Worm (Caenorhabditis elegans) whole organism, L4 larva: ENCODE results near the gene F23H12.5.

Source experiments
- F37D6.2 ChIP-seq: sonication (generic microtip); optimal IDR thresholded peaks from 2 replicates; lab custom pipeline; 2016; ENCODE audit warnings: mild to moderate bottlenecking, missing genetic modification characterization, missing compliant biosample characterization
- Y48G9A.11 ChIP-seq: fragments of 200-800 bp; sonication (Bioruptor generic); IDR thresholded peaks from 2 replicates; pipeline ENCODE4 v1.3.6; 2022; ENCODE audit warnings: missing genetic modification reagents, missing genetic modification characterization, missing compliant biosample characterization
- cey-2 ChIP-seq: sonication (generic microtip); optimal IDR thresholded peaks from 3 replicates; lab custom pipeline; 2017; ENCODE audit warnings: missing genetic modification characterization, mild to moderate bottlenecking, missing compliant biosample characterization, antibody characterized with exemption, borderline replicate concordance; ENCODE audit not compliant: insufficient read depth
- daf-12 ChIP-seq: fragments of 150-350 bp; optimal IDR thresholded peaks from 2 replicates; lab custom pipeline; 2014; ENCODE audit warnings: missing biosample characterization, missing genetic modification reagents, missing genetic modification characterization
- daf-16 ChIP-seq, 3 experiments: sonication (generic microtip); optimal IDR thresholded peaks; 2 replicates each; lab custom pipeline; 2016 to 2017; ENCODE audit warnings: missing genetic modification characterization in 3 of 3, missing genetic modification reagents in 3 of 3, mild to moderate bottlenecking in 2 of 3, missing compliant biosample characterization in 2 of 3, missing biosample characterization in 1 of 3, moderate library complexity in 1 of 3
- daf-8 ChIP-seq: fragments of 200-800 bp; sonication (Bioruptor generic); IDR thresholded peaks from 2 replicates; pipeline ENCODE4 v1.3.6; 2022; ENCODE audit warnings: missing genetic modification characterization, missing compliant biosample characterization
- dmd-8 ChIP-seq: fragments of 200-800 bp; sonication (Bioruptor generic); IDR thresholded peaks from 2 replicates; pipeline ENCODE4 v1.3.6; 2022; ENCODE audit warnings: missing genetic modification characterization, missing compliant biosample characterization
- dpl-1 ChIP-seq: fragments of 150-350 bp; optimal IDR thresholded peaks from 2 replicates; lab custom pipeline; 2014; ENCODE audit warnings: missing biosample characterization, missing genetic modification reagents, missing genetic modification characterization
- duxl-1 ChIP-seq: sonication (generic microtip); optimal IDR thresholded peaks from 2 replicates; lab custom pipeline; 2016; ENCODE audit warnings: mild to moderate bottlenecking, missing genetic modification characterization, moderate library complexity, missing compliant biosample characterization; ENCODE audit not compliant: poor library complexity
- dve-1 ChIP-seq: sonication (generic microtip); optimal IDR thresholded peaks from 2 replicates; lab custom pipeline; 2017; ENCODE audit warnings: antibody characterized with exemption, mild to moderate bottlenecking, missing genetic modification characterization, missing compliant biosample characterization; ENCODE audit not compliant: insufficient read depth
- egl-43 ChIP-seq: fragments of 200-800 bp; sonication (Bioruptor generic); IDR thresholded peaks from 2 replicates; pipeline ENCODE4 v1.3.6; 2022; ENCODE audit warnings: missing genetic modification reagents, missing genetic modification characterization, missing compliant biosample characterization
- hlh-30 ChIP-seq: sonication (generic microtip); optimal IDR thresholded peaks from 2 replicates; lab custom pipeline; 2017; ENCODE audit warnings: antibody characterized with exemption, mild to moderate bottlenecking, missing genetic modification characterization, missing compliant biosample characterization; ENCODE audit not compliant: insufficient read depth
- lim-7 ChIP-seq: fragments of 200-800 bp; sonication (Bioruptor generic); IDR thresholded peaks from 2 replicates; pipeline ENCODE4 v1.3.6; 2022; ENCODE audit warnings: missing genetic modification characterization, missing compliant biosample characterization
- lin-1 ChIP-seq: fragments of 200-800 bp; sonication (Bioruptor generic); IDR thresholded peaks from 2 replicates; pipeline ENCODE4 v1.3.6; 2022; ENCODE audit warnings: missing genetic modification reagents, missing genetic modification characterization, missing compliant biosample characterization
- lin-15B ChIP-seq: fragments of 150-350 bp; sonication (generic microtip); optimal IDR thresholded peaks from 3 replicates; lab custom pipeline; 2014; ENCODE audit warnings: missing biosample characterization, missing genetic modification characterization
- lin-29 ChIP-seq: fragments of 200-800 bp; sonication (Bioruptor generic); IDR thresholded peaks from 2 replicates; pipeline ENCODE4 v1.3.6; 2022; ENCODE audit warnings: missing genetic modification reagents, missing genetic modification characterization, missing compliant biosample characterization
- madf-5 ChIP-seq, 2 experiments: fragments of 200-800 bp; sonication (Bioruptor generic); IDR thresholded peaks; 2 replicates each; pipeline ENCODE4 v1.3.6; 2022; ENCODE audit warnings: missing compliant biosample characterization in 2 of 2, missing genetic modification characterization in 2 of 2
- mdt-29 ChIP-seq: fragments of 200-800 bp; sonication (Bioruptor generic); IDR thresholded peaks from 2 replicates; pipeline ENCODE4 v1.3.6; 2022; ENCODE audit warnings: missing genetic modification reagents, missing genetic modification characterization, missing compliant biosample characterization
- mes-2 ChIP-seq: sonication (generic microtip); optimal IDR thresholded peaks from 2 replicates; lab custom pipeline; 2016; ENCODE audit warnings: missing genotype, mild to moderate bottlenecking, missing genetic modification characterization, missing compliant biosample characterization; ENCODE audit not compliant: poor library complexity, severe bottlenecking
- mxl-2 ChIP-seq: fragments of 200-800 bp; sonication (Bioruptor generic); conservative IDR thresholded peaks from 2 replicates; pipeline ENCODE4 v1.3.6; 2022; ENCODE audit warnings: missing genetic modification reagents, missing genetic modification characterization, missing compliant biosample characterization
- nhr-10 ChIP-seq: fragments of 150-350 bp; optimal IDR thresholded peaks from 2 replicates; lab custom pipeline; 2014; ENCODE audit warnings: missing biosample characterization, missing genetic modification characterization
- nhr-102 ChIP-seq: sonication (generic microtip); optimal IDR thresholded peaks from 2 replicates; lab custom pipeline; 2016; ENCODE audit warnings: mild to moderate bottlenecking, missing genetic modification characterization, moderate library complexity, missing compliant biosample characterization
- nhr-25 ChIP-seq: sonication (generic microtip); optimal IDR thresholded peaks from 2 replicates; lab custom pipeline; 2017; ENCODE audit warnings: missing genetic modification characterization, mild to moderate bottlenecking, missing compliant biosample characterization, antibody characterized with exemption, moderate library complexity, borderline replicate concordance; ENCODE audit not compliant: insufficient read depth
- nhr-28 ChIP-seq: fragments of 150-350 bp; optimal IDR thresholded peaks from 2 replicates; lab custom pipeline; 2014; ENCODE audit warnings: missing biosample characterization, missing genetic modification characterization
- nhr-41 ChIP-seq: fragments of 200-800 bp; sonication (Bioruptor generic); IDR thresholded peaks from 2 replicates; pipeline ENCODE4 v1.3.6; 2022; ENCODE audit warnings: missing genetic modification reagents, missing genetic modification characterization, missing compliant biosample characterization
- nhr-48 ChIP-seq: sonication (generic microtip); optimal IDR thresholded peaks from 2 replicates; lab custom pipeline; 2016; ENCODE audit warnings: mild to moderate bottlenecking, missing genetic modification characterization, missing compliant biosample characterization
- nhr-6 ChIP-seq: fragments of 150-350 bp; optimal IDR thresholded peaks from 2 replicates; lab custom pipeline; 2014; ENCODE audit warnings: missing biosample characterization, missing genetic modification characterization
- nhr-77 ChIP-seq: fragments of 150-350 bp; optimal IDR thresholded peaks from 2 replicates; lab custom pipeline; 2014; ENCODE audit warnings: missing biosample characterization, missing genetic modification characterization
- pqm-1 ChIP-seq: sonication (generic microtip); optimal IDR thresholded peaks from 2 replicates; lab custom pipeline; 2017; ENCODE audit warnings: missing biosample characterization, missing genetic modification characterization
- rbr-2 ChIP-seq: sonication (generic microtip); optimal IDR thresholded peaks from 2 replicates; lab custom pipeline; 2016; ENCODE audit warnings: missing genotype, missing genetic modification characterization, missing compliant biosample characterization
- snpc-1.2 ChIP-seq: fragments of 200-800 bp; sonication (Bioruptor generic); IDR thresholded peaks from 2 replicates; pipeline ENCODE4 v1.3.6; 2022; ENCODE audit warnings: missing genetic modification reagents, missing genetic modification characterization, missing compliant biosample characterization
- tra-1 ChIP-seq: fragments of 200-800 bp; sonication (Bioruptor generic); IDR thresholded peaks from 2 replicates; pipeline ENCODE4 v1.3.6; 2022; ENCODE audit warnings: missing genetic modification reagents, missing genetic modification characterization, missing compliant biosample characterization
- unc-130 ChIP-seq: sonication (generic microtip); optimal IDR thresholded peaks from 2 replicates; lab custom pipeline; 2016; ENCODE audit warnings: missing genetic modification reagents, missing genetic modification characterization, missing compliant biosample characterization
- unc-62 ChIP-seq, 3 experiments: fragments of 150-350 bp in 1 of 3; sonication (generic microtip); optimal IDR thresholded peaks in 2 of 3; peaks in 1 of 3; 1 replicate in 1 of 3; 2 replicates in 2 of 3; lab custom pipeline; 2014 to 2017; ENCODE audit warnings: missing biosample characterization in 3 of 3, missing genetic modification characterization in 3 of 3, missing genetic modification reagents in 3 of 3, missing genotype in 1 of 3
- zag-1 ChIP-seq: fragments of 150-350 bp; optimal IDR thresholded peaks from 2 replicates; lab custom pipeline; 2014; ENCODE audit warnings: missing biosample characterization, missing genetic modification characterization
- zip-2 ChIP-seq: fragments of 150-350 bp; optimal IDR thresholded peaks from 2 replicates; lab custom pipeline; 2014; ENCODE audit warnings: missing biosample characterization, missing genetic modification characterization

Gene F23H12.5

ce11 chrV:12343419-12343969, 15.0 kb upstream of the F23H12.5 start, which contains the start of gene tomm-20 (continued):
- TF ChIP-seq dve-1 (tag; lab: Kevin White, UChicago) (peak; percentile 94), mes-2 (tag; lab: Kevin White, UChicago) (peak; percentile 95), daf-8 (GFP tag; lab: Robert Waterston, UW) (no peak), zag-1 (no peak), madf-5 (GFP tag; IDR thresholded peaks at IDR 0.05; lab: Robert Waterston, UW) (no peak), nhr-48 (tag; lab: Kevin White, UChicago) (peak; percentile 80), Y48G9A.11 (GFP tag; lab: Robert Waterston, UW) (peak; percentile 90), pqm-1 (no peak), zip-2 (tag; lab: Kevin White, UChicago) (peak; percentile 37), daf-12 (tag; lab: Kevin White, UChicago) (no peak), hlh-30 (tag; lab: Kevin White, UChicago) (peak; percentile 82), lin-1 (GFP tag; lab: Robert Waterston, UW) (no peak; the same call in 1 of the 2 replicates), nhr-6 (tag; lab: Kevin White, UChicago) (peak; percentile 100), egl-43 (GFP tag; lab: Robert Waterston, UW) (no peak), snpc-1.2 (GFP tag; lab: Robert Waterston, UW) (0 out of 2 replicates have a peak, but pooled peaks have one; percentile 62), rbr-2 (tag; lab: Kevin White, UChicago) (peak; percentile 94), nhr-25 (tag; lab: Kevin White, UChicago) (peak; percentile 82), lin-29 (peak; percentile 84), dpl-1 (GFP tag; lab: Kevin White, UChicago) (peak; percentile 99), lim-7 (GFP tag; lab: Robert Waterston, UW) (no peak), nhr-41 (GFP tag; lab: Robert Waterston, UW) (no peak), nhr-10 (tag; lab: Kevin White, UChicago) (no peak), F37D6.2 (peak; percentile 79), dmd-8 (GFP tag; lab: Robert Waterston, UW) (no peak), mxl-2 (no peak), mdt-29 (GFP tag; lab: Robert Waterston, UW) (0 out of 2 replicates have a peak, but pooled peaks have one; percentile 14), nhr-77 (tag; lab: Kevin White, UChicago) (peak; percentile 91), unc-62 (GFP tag; optimal IDR thresholded peaks at IDR 0.05 in 1 of 2; lab: Kevin White, UChicago) (peak in 1 of 2 experiments; percentile 94), unc-62 (tag; optimal IDR thresholded peaks at IDR 0.05; lab: Kevin White, UChicago) (no peak), cey-2 (tag; lab: Kevin White, UChicago) (no peak), tra-1 (GFP tag; lab: Robert Waterston, UW) (peak; percentile 89), unc-130 (peak; percentile 4), duxl-1 (peak; percentile 84), nhr-102 (peak; percentile 93), lin-15B (peak; percentile 50), daf-16 (GFP tag; optimal IDR thresholded peaks at IDR 0.05; lab: Kevin White, UChicago) (peak; percentile 46 to 79), daf-16 (tag; optimal IDR thresholded peaks at IDR 0.05; lab: Kevin White, UChicago) (no peak)

- no peak for TF ChIP-seq nhr-77 (tag; lab: Kevin White, UChicago)
- TF ChIP-seq unc-130: no peak
- no peak for TF ChIP-seq nhr-28 (tag; lab: Kevin White, UChicago)
- TF ChIP-seq, all 104 proteins: peak for 0
These were observed 13.6 kb upstream of the F23H12.5 start, which contains the start of gene F23H12.3 for ce11 chrV:12344845-12345244. Gene F23H12.3, plus strand, starts transcription at chrV:12345145.
